Worm (Caenorhabditis elegans) whole organism, young adult: ENCODE results near the gene Y11D7A.19.
"Not testable (repeated sequence)": the region's sequence is repeated elsewhere in the genome, so short reads cannot be mapped to it uniquely, and the experiment has no call there.

Source experiments
- B0019.2 ChIP-seq: fragments of 200-800 bp; sonication (Bioruptor generic); conservative IDR thresholded peaks from 2 replicates; pipeline ENCODE4 v1.3.6; 2022; ENCODE audit warnings: missing genetic modification reagents, missing genetic modification characterization, missing compliant biosample characterization
- B0336.3 ChIP-seq: fragments of 200-800 bp; sonication (Bioruptor generic); IDR thresholded peaks from 2 replicates; pipeline ENCODE4 v1.3.6; 2022; ENCODE audit warnings: missing genetic modification characterization, missing compliant biosample characterization
- F10E7.11 ChIP-seq: sonication (generic microtip); optimal IDR thresholded peaks from 2 replicates; lab custom pipeline; 2017; ENCODE audit warnings: mild to moderate bottlenecking, missing genetic modification characterization, moderate library complexity, missing compliant biosample characterization
- F39B2.1 ChIP-seq: fragments of 200-800 bp; sonication (Bioruptor generic); IDR thresholded peaks from 2 replicates; pipeline ENCODE4 v1.3.6; 2022; ENCODE audit warnings: missing genetic modification reagents, missing genetic modification characterization, missing compliant biosample characterization
- K11D2.4 ChIP-seq: fragments of 200-800 bp; sonication (Bioruptor generic); IDR thresholded peaks from 2 replicates; pipeline ENCODE4 v1.3.6; 2022; ENCODE audit warnings: missing genetic modification reagents, missing genetic modification characterization, missing compliant biosample characterization
- Y67H2A.10 ChIP-seq: fragments of 200-800 bp; sonication (Bioruptor generic); conservative IDR thresholded peaks from 2 replicates; pipeline ENCODE4 v1.3.6; 2022; ENCODE audit warnings: missing genetic modification reagents, missing genetic modification characterization, missing compliant biosample characterization
- ZK185.1 ChIP-seq: sonication (generic microtip); optimal IDR thresholded peaks from 2 replicates; lab custom pipeline; 2016; ENCODE audit warnings: mild to moderate bottlenecking, missing genetic modification characterization, missing compliant biosample characterization; ENCODE audit not compliant: poor library complexity, severe bottlenecking
- ama-1 ChIP-seq, 3 experiments: fragments of 150-350 bp in 1 of 3; sonication (generic microtip) in 2 of 3; optimal IDR thresholded peaks; 2 replicates each; lab custom pipeline; 2014 to 2018; ENCODE audit warnings: missing biosample characterization in 2 of 3, missing genetic modification characterization in 2 of 3, missing genetic modification reagents in 2 of 3
- athp-1 ChIP-seq: sonication (generic microtip); optimal IDR thresholded peaks from 2 replicates; lab custom pipeline; 2017; ENCODE audit warnings: mild to moderate bottlenecking, missing genetic modification characterization, missing compliant biosample characterization
- attf-5 ChIP-seq: fragments of 200-800 bp; sonication (Bioruptor generic); optimal IDR thresholded peaks from 2 replicates; lab custom pipeline; 2018; ENCODE audit warnings: mild to moderate bottlenecking, missing genetic modification characterization, missing compliant biosample characterization
- cebp-2 ChIP-seq: fragments of 200-800 bp; sonication (Bioruptor generic); IDR thresholded peaks from 2 replicates; pipeline ENCODE4 v1.3.6; 2022; ENCODE audit warnings: missing genetic modification characterization, missing compliant biosample characterization
- chd-7 ChIP-seq: sonication (generic microtip); optimal IDR thresholded peaks from 2 replicates; lab custom pipeline; 2016; ENCODE audit warnings: mild to moderate bottlenecking, missing genetic modification characterization, moderate library complexity, missing compliant biosample characterization
- die-1 ChIP-seq: sonication (generic microtip); optimal IDR thresholded peaks from 2 replicates; lab custom pipeline; 2016; ENCODE audit warnings: missing genotype, mild to moderate bottlenecking, missing genetic modification characterization, missing compliant biosample characterization
- egrh-3 ChIP-seq: fragments of 200-800 bp; sonication (Bioruptor generic); IDR thresholded peaks from 2 replicates; pipeline ENCODE4 v1.3.6; 2022; ENCODE audit warnings: missing genetic modification reagents, missing genetic modification characterization, missing compliant biosample characterization
- ekl-4 ChIP-seq: fragments of 200-800 bp; sonication (Bioruptor generic); IDR thresholded peaks from 2 replicates; pipeline ENCODE4 v1.3.6; 2022; ENCODE audit warnings: missing genetic modification reagents, missing genetic modification characterization, missing compliant biosample characterization
- ets-4 ChIP-seq: fragments of 200-800 bp; sonication (Bioruptor generic); optimal IDR thresholded peaks from 2 replicates; lab custom pipeline; 2018; ENCODE audit warnings: mild to moderate bottlenecking, missing genetic modification characterization, missing compliant biosample characterization
- hmg-1.2 ChIP-seq: fragments of 200-800 bp; sonication (Bioruptor generic); IDR thresholded peaks from 2 replicates; pipeline ENCODE4 v1.3.6; 2022; ENCODE audit warnings: missing genetic modification reagents, missing genetic modification characterization, missing compliant biosample characterization
- hmg-20 ChIP-seq: fragments of 200-800 bp; sonication (Bioruptor generic); IDR thresholded peaks from 2 replicates; pipeline ENCODE4 v1.3.6; 2022; ENCODE audit warnings: missing genetic modification reagents, missing genetic modification characterization, missing compliant biosample characterization
- hrde-1 ChIP-seq: sonication (generic microtip); optimal IDR thresholded peaks from 2 replicates; lab custom pipeline; 2016; ENCODE audit warnings: missing genetic modification characterization, mild to moderate bottlenecking, missing compliant biosample characterization, moderate library complexity, missing genotype, missing genetic modification reagents, borderline replicate concordance
- let-607 ChIP-seq, 2 experiments: fragments of 200-800 bp in 1 of 2; sonication (Bioruptor generic) in 1 of 2; sonication (generic microtip) in 1 of 2; optimal IDR thresholded peaks; 2 replicates each; lab custom pipeline; 2016 to 2018; ENCODE audit warnings: mild to moderate bottlenecking in 2 of 2, missing compliant biosample characterization in 2 of 2, missing genetic modification characterization in 2 of 2, moderate library complexity in 2 of 2, missing genotype in 1 of 2
- lin-35 ChIP-seq, 3 experiments: fragments of 150-350 bp in 2 of 3; sonication (generic microtip) in 1 of 3; optimal IDR thresholded peaks; 2 replicates each; lab custom pipeline; 2014 to 2018; ENCODE audit warnings: missing biosample characterization in 3 of 3, missing genetic modification characterization in 3 of 3, missing genetic modification reagents in 3 of 3
- nhr-179 ChIP-seq: sonication (generic microtip); optimal IDR thresholded peaks from 2 replicates; lab custom pipeline; 2016; ENCODE audit warnings: mild to moderate bottlenecking, missing genetic modification characterization, missing compliant biosample characterization
- nhr-80 ChIP-seq: sonication (generic microtip); optimal IDR thresholded peaks from 2 replicates; lab custom pipeline; 2016; ENCODE audit warnings: missing genetic modification characterization, missing compliant biosample characterization
- nhr-90 ChIP-seq: sonication (generic microtip); optimal IDR thresholded peaks from 2 replicates; lab custom pipeline; 2016; ENCODE audit warnings: missing genotype, mild to moderate bottlenecking, missing genetic modification characterization, missing compliant biosample characterization
- rcor-1 ChIP-seq: fragments of 200-800 bp; sonication (Bioruptor generic); IDR thresholded peaks from 2 replicates; pipeline ENCODE4 v1.3.6; 2022; ENCODE audit warnings: missing genetic modification reagents, missing genetic modification characterization, missing compliant biosample characterization
- rec-8 ChIP-seq, 2 experiments: sonication (generic microtip); optimal IDR thresholded peaks; 2 replicates each; lab custom pipeline; 2016; ENCODE audit warnings: mild to moderate bottlenecking in 2 of 2, missing genetic modification characterization in 2 of 2, missing genetic modification reagents in 2 of 2, missing genotype in 2 of 2, missing biosample characterization in 1 of 2, missing compliant biosample characterization in 1 of 2, moderate library complexity in 1 of 2
- snpc-1.3 ChIP-seq: sonication (generic microtip); optimal IDR thresholded peaks from 2 replicates; lab custom pipeline; 2017; ENCODE audit warnings: missing genetic modification characterization, mild to moderate bottlenecking, missing compliant biosample characterization, antibody characterized with exemption, moderate library complexity, missing genotype, missing genetic modification reagents; ENCODE audit not compliant: insufficient read depth
- tlf-1 ChIP-seq: fragments of 200-800 bp; sonication (Bioruptor generic); optimal IDR thresholded peaks from 2 replicates; lab custom pipeline; 2018; ENCODE audit warnings: mild to moderate bottlenecking, missing genetic modification characterization, missing compliant biosample characterization
- zfh-2 ChIP-seq: fragments of 200-800 bp; sonication (Bioruptor generic); conservative IDR thresholded peaks from 2 replicates; pipeline ENCODE4 v1.3.6; 2022; ENCODE audit warnings: missing genetic modification reagents, missing genetic modification characterization, missing compliant biosample characterization
- ztf-18 ChIP-seq: sonication (generic microtip); optimal IDR thresholded peaks from 2 replicates; lab custom pipeline; 2016; ENCODE audit warnings: missing genotype, mild to moderate bottlenecking, missing genetic modification characterization, missing compliant biosample characterization
- ztf-28 ChIP-seq: fragments of 200-800 bp; sonication (Bioruptor generic); IDR thresholded peaks from 2 replicates; pipeline ENCODE4 v1.3.6; 2022; ENCODE audit warnings: missing genetic modification reagents, missing genetic modification characterization, missing compliant biosample characterization
- ztf-3 ChIP-seq: fragments of 200-800 bp; sonication (Bioruptor generic); optimal IDR thresholded peaks from 2 replicates; lab custom pipeline; 2018; ENCODE audit warnings: mild to moderate bottlenecking, missing genetic modification characterization, missing compliant biosample characterization

The Y11D7A.19 gene

DNA sequence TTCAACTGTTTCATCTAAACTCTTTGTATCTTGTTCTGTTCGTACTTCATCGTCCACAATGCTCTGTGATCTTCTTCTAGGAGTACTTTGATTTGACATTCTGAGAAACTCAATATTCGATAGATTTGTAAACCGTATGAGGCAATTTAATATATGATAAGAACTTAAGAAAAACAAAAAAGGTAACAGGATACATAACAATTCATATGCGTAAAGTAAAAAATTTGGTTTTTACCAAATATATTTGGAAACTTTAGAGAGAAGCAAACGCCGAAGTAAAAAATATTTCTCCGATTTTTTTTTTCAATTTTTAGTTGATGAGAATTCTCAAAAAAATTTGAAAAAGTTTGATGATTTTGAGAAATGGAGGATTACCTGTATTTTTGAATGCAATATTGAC is at the start of gene Y11D7A.19:
TSS of gene Y11D7A.19 (minus strand) at position 101 of the 400 bp plus-strand sequence.
- no peak for TF ChIP-seq B0019.2 (GFP tag; lab: Robert Waterston, UW)
- no peak for TF ChIP-seq K11D2.4 (GFP tag; lab: Robert Waterston, UW)
- TF ChIP-seq chd-7 = no peak
- no peak for TF ChIP-seq attf-5 (GFP tag; lab: Kevin White, UChicago)
- no peak for TF ChIP-seq hrde-1
- TF ChIP-seq ztf-3 (GFP tag; lab: Kevin White, UChicago) = no peak
- no peak for TF ChIP-seq hmg-1.2 (GFP tag; lab: Robert Waterston, UW)
- TF ChIP-seq F39B2.1 (GFP tag; lab: Robert Waterston, UW) = no peak
- TF ChIP-seq zfh-2 (GFP tag; lab: Robert Waterston, UW) = no peak
- no peak for TF ChIP-seq ekl-4 (GFP tag; lab: Robert Waterston, UW)
- no peak for TF ChIP-seq Y67H2A.10 (GFP tag; lab: Robert Waterston, UW)
- TF ChIP-seq egrh-3 = no peak
- TF ChIP-seq B0336.3 (GFP tag; lab: Robert Waterston, UW) = no peak

DNA sequence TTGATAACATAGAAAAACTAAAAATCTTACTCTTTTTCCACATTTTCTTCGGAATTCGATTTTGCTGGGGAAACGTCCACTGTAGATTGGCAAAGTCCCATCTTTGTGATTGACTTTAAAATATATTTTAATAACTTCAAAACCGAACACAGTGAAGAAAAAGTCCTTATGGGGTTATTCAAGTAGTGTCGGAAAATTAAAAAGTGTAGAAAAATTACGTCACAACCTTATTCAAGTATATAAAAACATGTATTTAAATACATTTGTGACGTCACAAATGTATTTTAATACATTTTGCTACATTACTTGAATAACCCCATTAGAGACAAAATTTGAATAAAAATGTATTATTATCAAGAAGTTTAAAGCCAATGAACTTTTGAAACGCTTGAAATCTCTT is 46.5 kb upstream of the Y11D7A.19 start, which contains the start of gene F49C12.7:
TSS of gene F49C12.7 (minus strand) at position 101 of the 400 bp plus-strand sequence.
- not testable (repeated sequence) for TF ChIP-seq die-1 (tag; lab: Kevin White, UChicago); lin-35 (GFP tag; optimal IDR thresholded peaks at IDR 0.05; lab: Kevin White, UChicago); snpc-1.3 (tag; lab: Kevin White, UChicago)

DNA sequence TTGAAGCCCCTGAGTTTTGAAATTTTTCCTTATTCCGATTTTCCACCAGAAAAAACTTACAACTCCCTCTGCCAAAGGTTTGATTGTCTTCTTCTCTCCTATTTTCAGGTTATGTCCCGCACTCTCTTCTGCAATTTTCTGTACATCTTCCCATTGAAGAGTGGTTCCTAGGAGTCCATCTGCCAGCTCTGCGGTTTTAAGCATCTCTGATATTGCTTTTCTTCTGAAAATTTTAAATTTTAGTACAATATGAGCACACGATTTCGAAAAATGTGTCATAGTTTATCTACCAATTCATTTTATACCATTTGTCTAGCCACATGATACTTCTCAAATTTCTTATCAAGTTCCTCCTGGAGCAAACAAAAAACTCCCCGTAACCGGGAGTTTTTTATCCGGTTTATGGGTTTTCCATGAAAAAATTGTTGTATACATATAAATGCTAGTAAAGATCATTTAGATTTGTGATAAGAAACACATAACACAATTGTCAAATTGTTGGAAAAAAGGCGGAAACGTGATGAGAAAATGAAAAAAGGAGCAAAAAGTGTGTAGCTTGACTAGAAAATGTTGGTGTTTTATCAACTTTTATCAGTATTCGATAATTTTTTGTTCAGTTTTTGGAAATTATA is 44.7 kb upstream of the Y11D7A.19 start:
- TF ChIP-seq ets-4 (GFP tag; lab: Kevin White, UChicago) = peak; percentile 45
- peak; percentile 73 for TF ChIP-seq nhr-80 (tag; lab: Kevin White, UChicago)
- no peak for TF ChIP-seq Y67H2A.10 (GFP tag; lab: Robert Waterston, UW)
- TF ChIP-seq, all 124 proteins: peak for 2

DNA sequence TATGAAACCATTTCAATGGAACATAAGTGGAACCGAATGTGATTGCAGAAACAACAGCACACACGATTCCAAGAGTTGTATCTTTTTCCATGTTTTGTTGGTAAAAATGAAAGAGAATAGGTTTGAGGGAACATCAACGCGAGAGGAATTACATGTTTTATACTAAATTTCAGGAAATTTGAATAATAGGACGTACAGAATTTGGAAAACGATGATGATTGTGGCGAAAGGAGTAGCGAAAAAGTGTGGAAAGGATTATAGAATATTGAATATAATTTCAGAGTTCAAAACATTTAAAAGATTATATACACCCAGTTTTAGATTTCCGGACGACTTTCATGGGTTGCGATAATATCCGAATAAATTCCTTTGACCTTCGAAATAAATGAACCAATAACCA is 42.6 kb upstream of the Y11D7A.19 start, which contains the start of gene F49C12.6:
TSS of gene F49C12.6 (minus strand) at position 101 of the 400 bp plus-strand sequence.
- no peak for TF ChIP-seq ztf-28 (GFP tag; lab: Robert Waterston, UW)
- TF ChIP-seq hmg-20 (GFP tag; lab: Robert Waterston, UW) = no peak
- TF ChIP-seq ama-1 (optimal IDR thresholded peaks at IDR 0.05; lab: Kevin White, UChicago) = no peak
- no peak for TF ChIP-seq ama-1 (GFP tag; optimal IDR thresholded peaks at IDR 0.05; lab: Kevin White, UChicago)
- TF ChIP-seq nhr-179 (tag; lab: Kevin White, UChicago) = no peak
- no peak for TF ChIP-seq chd-7
- no peak for TF ChIP-seq athp-1 (tag; lab: Kevin White, UChicago)
- TF ChIP-seq ZK185.1 (tag; lab: Kevin White, UChicago) = no peak
- no peak for TF ChIP-seq nhr-90 (tag; lab: Kevin White, UChicago)
- TF ChIP-seq tlf-1 = no peak
- TF ChIP-seq ztf-18 (tag; lab: Kevin White, UChicago) = no peak
- no peak for TF ChIP-seq let-607 (tag; optimal IDR thresholded peaks at IDR 0.05; lab: Kevin White, UChicago)
- TF ChIP-seq F10E7.11 (tag; lab: Kevin White, UChicago) = no peak
- no peak for TF ChIP-seq B0019.2 (GFP tag; lab: Robert Waterston, UW)
- TF ChIP-seq rec-8 (tag; optimal IDR thresholded peaks at IDR 0.05; lab: Kevin White, UChicago) = no peak
- no peak for TF ChIP-seq cebp-2 (GFP tag; lab: Robert Waterston, UW)
- TF ChIP-seq ztf-3 (GFP tag; lab: Kevin White, UChicago) = no peak
- TF ChIP-seq rcor-1 (GFP tag; lab: Robert Waterston, UW) = no peak
